Fruit fly (Drosophila melanogaster): Measurements from ENCODE around the gene Arp2.

Gene Arp2

DNA sequence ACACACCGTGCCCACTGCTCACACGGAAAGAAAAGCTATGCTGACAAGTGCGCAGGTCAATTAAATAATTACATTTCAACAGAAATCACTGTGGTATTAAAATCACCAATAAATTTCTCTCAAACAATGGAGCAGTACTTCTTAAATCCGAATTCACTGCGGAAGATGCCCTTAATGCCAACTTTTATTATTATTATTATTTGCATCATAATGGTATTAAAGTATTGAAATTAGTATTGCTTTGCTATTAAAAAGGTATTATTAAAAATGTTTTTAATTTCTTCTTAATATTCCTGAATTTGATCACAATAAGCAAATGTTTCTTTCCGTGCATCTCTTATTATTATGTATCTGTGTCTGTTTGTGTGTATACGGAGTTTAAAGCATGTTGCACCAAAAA is 26.2 kb upstream of the Arp2 start:
- TF ChIP-seq CTCF (optimal IDR thresholded peaks at IDR 0.05) (no peak), CG8478 (optimal IDR thresholded peaks at IDR 0.05) (no peak)

DNA sequence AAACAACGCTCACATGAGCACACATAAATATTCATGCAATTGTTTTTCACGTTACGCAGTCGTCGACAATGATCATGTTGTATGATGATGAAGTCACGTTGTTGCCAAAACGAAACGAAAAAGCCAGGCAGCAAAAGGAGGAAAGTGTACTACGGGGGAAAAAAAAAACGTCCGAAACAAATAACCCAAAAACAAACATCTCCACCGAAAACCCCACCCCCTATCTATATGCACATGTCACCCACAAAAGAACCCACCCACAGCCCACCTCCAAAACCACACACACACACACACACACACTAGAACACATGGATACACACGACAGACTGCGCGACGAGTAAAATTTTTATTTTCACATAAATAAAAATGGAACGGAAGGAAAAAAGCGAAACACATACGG is 21.3 kb upstream of the Arp2 start:
- TF ChIP-seq CTCF (optimal IDR thresholded peaks at IDR 0.05) (no peak), CG8478 (optimal IDR thresholded peaks at IDR 0.05) (no peak)

DNA sequence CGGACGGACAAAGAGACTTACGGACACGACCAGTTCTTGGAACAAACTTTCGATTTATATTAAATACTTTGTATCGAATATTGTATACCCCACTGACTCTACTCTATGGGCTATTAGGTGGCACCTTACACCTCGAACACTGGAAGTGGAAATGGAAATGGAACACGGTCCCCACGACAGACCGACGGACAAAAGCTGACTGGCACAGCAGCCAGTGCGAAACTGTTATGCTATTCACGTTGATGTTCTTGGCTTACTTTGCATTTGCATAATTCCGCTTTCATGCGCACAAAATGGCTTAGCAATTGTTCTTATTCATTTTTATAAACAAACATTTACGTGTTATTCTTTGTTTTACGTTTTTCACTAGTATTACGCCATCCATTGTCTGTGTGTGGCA is 20.3 kb upstream of the Arp2 start:
- no peak for TF ChIP-seq CG8478 (optimal IDR thresholded peaks at IDR 0.05)
- no peak for TF ChIP-seq CTCF (optimal IDR thresholded peaks at IDR 0.05)

DNA sequence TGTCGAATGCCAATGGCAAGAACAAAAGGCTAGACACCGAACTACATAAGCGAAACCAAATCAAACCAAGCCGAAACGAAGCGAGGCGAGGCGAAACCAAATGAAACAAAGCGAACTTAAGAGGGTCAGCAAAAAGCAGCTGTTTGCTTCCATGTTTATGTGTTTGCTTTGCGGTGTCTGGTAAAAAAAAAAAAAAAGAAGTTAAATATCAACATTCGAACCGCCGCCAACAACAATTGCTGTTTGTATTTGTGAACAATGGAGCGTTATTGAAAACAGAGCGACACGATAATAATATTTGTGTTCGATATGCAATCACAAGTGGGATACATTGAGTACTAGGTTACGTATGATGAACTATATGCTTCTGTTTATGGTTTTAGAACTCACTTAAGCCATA is 19.9 kb upstream of the Arp2 start:
- no peak for TF ChIP-seq CTCF (optimal IDR thresholded peaks at IDR 0.05)
- TF ChIP-seq CG8478 (optimal IDR thresholded peaks at IDR 0.05), result no peak

DNA sequence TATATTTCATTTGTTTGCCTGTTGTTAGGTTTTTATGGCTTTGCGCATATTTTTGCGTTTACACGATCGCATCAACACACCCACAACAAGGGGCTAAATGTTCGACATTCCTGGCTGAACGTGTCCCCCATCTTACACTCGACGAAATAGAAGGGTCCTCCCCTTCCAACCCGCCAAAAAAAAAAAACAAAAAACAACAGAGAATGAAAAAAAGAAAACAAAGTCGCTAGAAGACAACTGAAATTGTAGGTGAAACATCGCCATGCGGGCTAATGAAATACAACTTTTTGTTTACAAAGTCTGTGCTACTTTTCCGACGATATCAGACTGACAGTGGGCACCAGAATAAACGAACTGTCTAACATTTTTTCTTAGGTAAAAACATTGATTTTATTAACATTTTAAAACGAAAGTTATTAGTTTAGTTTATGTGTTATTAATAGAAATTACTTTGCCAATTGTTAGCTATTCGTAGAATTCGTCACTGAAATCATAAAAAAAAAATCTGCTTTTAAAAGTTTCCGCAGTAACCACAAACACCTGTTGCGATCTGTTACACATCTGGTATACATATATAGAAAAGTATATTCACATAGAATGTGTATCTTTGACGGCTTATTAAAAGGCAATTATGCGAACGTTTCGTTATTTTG is 16.9 kb upstream of the Arp2 start:
- TF ChIP-seq CTCF (optimal IDR thresholded peaks at IDR 0.05) (no peak), CG8478 (optimal IDR thresholded peaks at IDR 0.05) (no peak)

DNA sequence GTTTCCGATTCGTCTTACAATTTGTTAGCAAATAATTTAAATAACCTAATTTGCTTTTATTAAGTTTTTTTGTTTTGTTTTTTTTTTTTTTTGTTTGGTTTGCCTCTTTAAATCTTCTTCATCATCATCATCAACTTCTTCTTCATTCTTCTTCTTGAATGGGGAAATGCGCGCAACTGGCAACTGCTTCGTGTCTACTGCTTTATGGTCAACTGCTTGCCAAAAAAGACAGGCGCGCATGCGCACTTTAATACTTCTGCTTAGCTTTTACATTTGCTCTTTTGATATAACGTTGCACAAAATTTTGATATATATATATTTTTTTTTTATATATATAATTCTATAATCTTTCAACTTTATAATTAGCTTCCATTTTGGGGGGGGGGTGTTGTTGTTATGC is 11.6 kb upstream of the Arp2 start:
- TF ChIP-seq CG8478 (optimal IDR thresholded peaks at IDR 0.05) (no peak), CTCF (optimal IDR thresholded peaks at IDR 0.05) (no peak)

DNA sequence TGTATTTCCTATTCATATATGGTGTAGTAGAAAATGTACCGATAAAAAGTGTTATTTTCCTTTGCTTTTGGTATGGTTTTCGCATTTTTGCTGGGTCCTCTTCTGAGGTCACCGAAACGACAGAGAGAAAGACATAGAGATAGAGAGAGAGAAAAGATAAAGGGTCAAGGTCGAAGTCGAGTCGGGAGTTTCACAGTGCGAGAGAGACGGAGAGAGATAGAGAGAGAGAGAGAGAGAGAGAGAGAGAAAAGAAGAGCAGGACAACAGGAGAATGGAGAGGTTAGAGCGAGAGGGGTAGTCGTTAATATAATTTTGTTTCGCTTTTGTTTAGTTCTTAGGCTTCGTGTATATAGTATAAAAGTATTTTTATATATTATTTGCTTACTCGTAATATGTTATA is 8.5 kb upstream of the Arp2 start:
- no peak for TF ChIP-seq CG8478 (optimal IDR thresholded peaks at IDR 0.05)
- peak in 1 of 2 experiments; percentile 30 for TF ChIP-seq CTCF (optimal IDR thresholded peaks at IDR 0.05)

DNA sequence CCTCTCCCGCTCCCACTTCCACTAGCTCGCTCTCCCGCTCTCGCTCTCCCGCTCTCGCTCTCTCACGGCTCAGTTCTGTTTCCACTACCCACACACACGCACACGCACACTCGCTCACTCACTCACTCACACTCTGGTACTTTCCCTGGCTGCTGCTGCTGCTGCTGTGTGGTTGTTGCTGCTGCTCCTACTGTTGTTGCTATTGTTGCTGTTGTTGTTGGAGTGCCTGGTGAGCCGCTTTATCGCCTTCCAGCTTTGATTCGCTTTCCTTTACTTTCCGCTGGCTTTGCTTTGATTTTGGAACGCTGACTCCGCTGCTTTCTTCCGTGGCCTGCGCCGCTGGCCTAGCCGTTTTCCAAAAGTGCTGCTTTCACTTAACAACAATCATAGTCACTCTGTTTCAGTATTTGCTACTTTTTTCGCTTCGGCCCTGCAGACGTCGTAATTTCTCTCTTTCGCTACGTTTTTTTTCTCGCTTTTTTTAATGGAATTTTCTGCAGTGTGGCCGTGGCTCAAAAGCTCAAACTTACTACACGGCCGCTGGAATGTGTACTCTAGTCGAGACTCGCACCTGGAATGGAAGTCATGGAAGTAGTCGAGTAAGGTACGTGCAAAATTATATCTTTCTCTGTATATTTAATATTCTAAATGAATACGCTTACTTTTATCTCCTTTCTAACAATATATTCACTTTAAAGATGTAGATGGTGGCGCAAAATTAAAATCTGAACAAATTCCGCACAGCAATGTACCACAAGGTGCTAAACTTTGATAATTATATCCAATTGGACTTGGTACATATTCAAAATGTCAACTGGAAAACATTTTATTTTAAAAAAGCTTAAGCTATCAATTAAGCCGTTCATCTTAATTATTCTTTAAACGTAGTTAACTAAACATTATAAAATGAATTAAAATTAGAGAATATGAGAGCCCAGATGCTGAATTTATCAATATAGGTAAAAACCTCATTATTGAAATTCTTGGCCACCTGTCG is 6.0 kb upstream of the Arp2 start, which contains the start of gene Pp2B-14D:
TSS of gene Pp2B-14D (minus strand) at position 503 of the 997 bp plus-strand sequence.
- TF ChIP-seq CG8478 (optimal IDR thresholded peaks at IDR 0.05), result no peak
- no peak for TF ChIP-seq CTCF (optimal IDR thresholded peaks at IDR 0.05)

DNA sequence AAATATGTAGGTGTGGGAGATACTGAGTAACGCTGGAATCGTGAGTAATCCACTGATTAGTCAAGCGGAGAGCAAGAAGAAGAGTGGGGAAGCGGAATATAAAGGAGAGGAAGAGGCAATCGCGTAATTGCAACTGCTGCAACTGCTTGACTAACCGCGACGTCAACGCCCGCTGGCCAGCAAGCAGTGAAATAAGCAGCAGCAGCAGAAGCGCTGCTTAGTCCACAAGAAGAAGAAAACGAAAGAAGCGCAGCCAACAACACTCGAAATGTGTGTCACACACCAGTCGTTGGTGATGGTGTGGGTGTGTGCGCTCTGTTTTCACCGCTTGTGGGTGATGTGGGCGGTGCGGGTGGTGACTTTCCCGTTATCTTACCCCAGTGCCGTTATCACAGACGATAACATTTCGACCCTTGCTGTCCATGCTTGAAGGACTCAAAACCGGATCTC is 775 bp downstream of the Arp2 start:
- TF ChIP-seq CG8478 (optimal IDR thresholded peaks at IDR 0.05) (no peak), CTCF (optimal IDR thresholded peaks at IDR 0.05) (peak; percentile 37 to 41)

DNA sequence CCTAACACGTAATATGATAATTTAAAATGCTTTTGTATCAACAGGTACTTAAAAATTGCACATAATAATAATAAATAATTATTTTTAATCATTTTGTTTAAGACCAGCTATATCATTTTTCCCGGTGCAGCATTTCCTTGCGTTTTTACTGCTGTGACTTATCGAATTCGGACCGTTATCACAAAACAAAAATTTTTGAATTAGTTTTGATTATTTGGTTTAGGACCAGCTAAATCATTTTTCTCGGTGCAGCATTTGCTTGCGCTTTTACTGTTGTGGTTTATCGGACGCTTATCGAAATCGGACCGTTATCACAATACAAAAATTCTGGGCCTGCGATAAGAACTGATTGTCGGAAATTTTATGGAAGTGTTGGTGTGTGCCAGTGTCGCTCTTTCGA is 1.2 kb downstream of the Arp2 start:
- TF ChIP-seq CTCF (optimal IDR thresholded peaks at IDR 0.05) (no peak), CG8478 (optimal IDR thresholded peaks at IDR 0.05) (no peak)

DNA sequence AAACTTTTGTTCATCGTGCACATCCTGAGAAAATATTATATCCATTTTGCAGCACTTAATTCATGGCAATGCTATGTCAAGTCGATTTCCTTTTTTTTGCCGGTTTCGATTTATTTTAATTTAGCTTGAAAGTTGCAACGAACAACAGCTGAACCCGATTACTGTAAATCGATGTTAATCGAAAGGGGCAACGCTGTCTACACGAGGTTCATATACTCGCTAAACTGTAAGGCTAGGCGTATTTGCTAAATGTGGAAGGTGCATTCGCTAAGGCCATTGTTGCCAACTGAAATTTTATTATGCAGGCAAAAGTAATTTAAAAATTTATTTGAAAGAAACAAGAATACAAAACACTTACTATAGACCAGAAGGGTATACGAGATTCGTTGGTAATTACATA is 6.4 kb downstream of the Arp2 start, which contains the start of gene CG9902:
TSS of gene CG9902 (minus strand) at position 131 of the 400 bp plus-strand sequence.
- no peak for TF ChIP-seq CG8478 (optimal IDR thresholded peaks at IDR 0.05)
- TF ChIP-seq CTCF (optimal IDR thresholded peaks at IDR 0.05), result peak; percentile 36 to 62

DNA sequence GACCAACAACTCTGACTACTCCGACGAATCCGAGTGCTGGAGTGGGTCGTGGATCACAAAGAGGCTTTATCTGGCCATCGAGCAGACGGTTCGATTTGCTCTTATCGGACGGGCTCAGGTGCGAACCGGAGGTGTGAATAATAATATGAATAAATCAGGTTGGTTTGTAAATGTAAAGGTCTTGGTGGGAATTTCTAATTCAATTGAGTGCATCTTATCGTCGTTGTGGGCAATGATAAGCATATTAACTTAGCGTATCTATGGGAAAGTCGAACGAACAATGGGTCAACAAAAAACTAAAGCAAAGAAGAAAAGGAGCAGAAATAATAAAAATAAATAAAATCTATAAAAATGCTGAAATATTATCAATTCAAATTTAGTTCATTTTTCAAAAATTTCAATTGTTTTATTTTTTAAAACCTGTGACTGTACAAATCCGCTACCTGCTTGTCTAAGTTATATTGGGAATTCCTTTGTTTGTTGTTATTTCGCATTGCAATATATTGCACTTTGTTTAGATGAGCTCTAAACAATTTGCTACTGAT is 12.9 kb downstream of the Arp2 start, which contains the start of gene CG9903:
TSS of gene CG9903 (minus strand) at position 51 of the 545 bp plus-strand sequence.
- TF ChIP-seq CTCF (optimal IDR thresholded peaks at IDR 0.05) (no peak), CG8478 (optimal IDR thresholded peaks at IDR 0.05) (no peak)

DNA sequence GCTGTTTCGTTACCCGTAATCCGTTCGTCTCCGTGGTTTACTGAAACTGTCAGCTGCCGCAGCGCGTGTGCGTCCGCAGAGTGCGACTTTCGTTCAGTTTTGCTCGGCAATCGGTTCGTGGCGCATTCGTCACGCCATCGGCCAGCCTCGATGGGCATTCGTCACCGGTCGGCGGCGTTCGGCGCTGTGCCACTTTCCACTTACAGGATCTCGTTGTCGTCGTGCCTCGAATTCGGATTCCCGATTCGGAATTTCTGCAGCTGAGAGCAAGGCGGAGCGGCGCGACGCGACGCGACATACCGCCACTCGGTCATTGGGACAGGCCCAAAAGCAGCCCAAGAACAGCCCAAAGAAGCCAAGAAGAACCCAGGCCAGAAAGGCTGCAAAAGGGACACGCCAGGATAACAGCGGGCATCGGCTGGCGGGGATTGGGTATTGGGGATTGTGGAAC is 20.7 kb downstream of the Arp2 start, which contains the start of gene para:
TSS of gene para (minus strand) at position 51 of the 451 bp plus-strand sequence.
- no peak for TF ChIP-seq CG8478 (optimal IDR thresholded peaks at IDR 0.05)

DNA sequence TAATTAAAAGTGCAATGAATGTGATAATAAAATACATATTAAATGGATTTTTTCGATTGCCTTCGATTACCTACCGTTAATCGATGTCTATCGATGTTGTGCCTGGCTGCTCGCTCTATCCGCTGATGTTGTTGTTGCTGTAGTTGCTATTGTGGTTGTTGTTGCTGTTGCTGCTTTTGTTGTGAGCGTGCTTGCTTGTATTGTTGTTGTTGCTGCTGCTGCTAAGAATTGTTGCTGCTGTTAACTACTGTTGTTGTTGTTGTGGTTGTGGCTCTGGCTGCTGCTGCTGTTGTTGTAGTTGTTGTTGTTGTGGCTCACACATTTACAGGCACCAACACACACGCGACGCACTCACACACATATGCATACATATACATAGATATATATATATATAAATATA is 26.6 kb downstream of the Arp2 start:
- no peak for TF ChIP-seq CTCF (optimal IDR thresholded peaks at IDR 0.05)
- TF ChIP-seq CG8478 (optimal IDR thresholded peaks at IDR 0.05), result no peak

DNA sequence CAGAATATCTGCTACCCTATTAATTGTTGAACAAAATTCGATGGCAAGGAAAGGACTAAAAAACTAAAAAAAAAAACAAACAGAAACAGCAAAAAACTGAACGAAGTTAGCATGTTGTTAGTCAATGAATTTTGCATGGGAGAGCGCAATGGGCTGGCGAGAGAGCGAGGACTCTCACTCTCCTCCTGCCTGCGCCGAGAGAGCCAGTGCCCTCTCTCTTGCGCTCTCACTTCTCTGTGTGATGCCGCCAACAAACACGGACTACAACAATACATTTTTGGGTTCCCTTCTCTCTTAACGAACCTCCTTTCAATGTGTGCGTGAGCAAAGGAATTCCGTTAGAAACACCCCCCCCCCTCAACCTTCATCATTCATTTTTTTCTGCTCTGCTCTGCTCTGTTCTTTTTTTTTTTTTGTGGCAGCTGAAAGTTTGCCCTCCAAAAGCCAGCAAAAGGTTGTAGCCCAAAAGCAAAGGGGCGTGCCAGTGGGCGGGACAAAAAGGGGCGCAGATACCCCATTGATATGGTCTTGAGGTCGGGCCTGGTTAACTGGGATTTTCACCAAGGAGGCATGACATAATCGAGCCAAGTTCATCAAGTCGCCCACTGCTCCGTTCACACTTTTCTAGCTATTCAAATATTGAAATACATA is 27.6 kb downstream of the Arp2 start:
- TF ChIP-seq CG8478 (optimal IDR thresholded peaks at IDR 0.05), result no peak
